Worm (Caenorhabditis elegans) whole organism, young adult: Measurements from ENCODE around the gene T13C5.6.

Experiments used
- aptf-3 ChIP-seq: fragments of 200-800 bp; sonication (Bioruptor generic); IDR thresholded peaks from 2 replicates; pipeline ENCODE4 v1.3.6; 2022; ENCODE audit warnings: missing genetic modification characterization, missing compliant biosample characterization
- madf-10 ChIP-seq: sonication (generic microtip); optimal IDR thresholded peaks from 2 replicates; lab custom pipeline; 2016; ENCODE audit warnings: mild to moderate bottlenecking, missing genetic modification characterization, missing compliant biosample characterization
- nfya-1 ChIP-seq: sonication (generic microtip); optimal IDR thresholded peaks from 2 replicates; lab custom pipeline; 2017; ENCODE audit warnings: antibody characterized with exemption, missing compliant biosample characterization, missing genetic modification characterization, borderline replicate concordance; ENCODE audit not compliant: insufficient read depth
- nfya-2 ChIP-seq: fragments of 200-800 bp; sonication (Bioruptor generic); IDR thresholded peaks from 2 replicates; pipeline ENCODE4 v1.3.6; 2022; ENCODE audit warnings: missing genetic modification reagents, missing genetic modification characterization, missing compliant biosample characterization
- snpc-1.3 ChIP-seq: sonication (generic microtip); optimal IDR thresholded peaks from 2 replicates; lab custom pipeline; 2017; ENCODE audit warnings: missing genetic modification characterization, mild to moderate bottlenecking, missing compliant biosample characterization, antibody characterized with exemption, moderate library complexity, missing genotype, missing genetic modification reagents; ENCODE audit not compliant: insufficient read depth
- xnd-1 ChIP-seq: sonication (generic microtip); optimal IDR thresholded peaks from 2 replicates; lab custom pipeline; 2016; ENCODE audit warnings: missing genotype, missing genetic modification reagents, missing genetic modification characterization, missing compliant biosample characterization

DNA sequence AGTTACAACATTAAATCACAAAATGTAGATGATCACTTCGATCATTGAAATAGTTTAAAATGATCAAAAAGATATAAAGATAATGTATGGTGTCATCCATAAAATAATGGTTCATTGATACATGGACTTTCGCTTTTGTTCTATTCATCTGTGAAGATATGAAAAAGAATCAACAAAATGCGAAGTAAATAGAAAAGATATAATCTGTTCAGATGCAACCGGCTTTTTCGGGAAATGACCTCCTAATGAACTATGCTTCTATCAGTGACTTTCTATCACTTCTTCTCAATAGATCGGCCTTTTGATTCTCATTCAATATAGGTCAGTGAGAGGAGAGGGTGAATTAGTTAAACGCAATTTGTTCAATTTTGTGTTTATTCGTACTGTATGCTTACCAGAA, 28.5 kb downstream of the T13C5.6 start:
- TF ChIP-seq snpc-1.3 (no peak), aptf-3 (no peak), nfya-2 (no peak), nfya-1 (tag; lab: Kevin White, UChicago) (no peak), xnd-1 (tag; lab: Kevin White, UChicago) (no peak), madf-10 (tag; lab: Kevin White, UChicago) (no peak)
